Worm (Caenorhabditis elegans) whole organism, late embryonic: ENCODE measurements around the gene C23G10.1.

Experiments used
- F13H6.1 ChIP-seq: sonication (generic microtip); optimal IDR thresholded peaks from 2 replicates; lab custom pipeline; 2016; ENCODE audit warnings: missing genetic modification characterization, missing compliant biosample characterization
- K09A11.1 ChIP-seq: sonication (generic microtip); optimal IDR thresholded peaks from 2 replicates; lab custom pipeline; 2017; ENCODE audit warnings: antibody characterized with exemption, mild to moderate bottlenecking, missing genetic modification characterization, missing compliant biosample characterization; ENCODE audit not compliant: insufficient read depth
- T23F11.4 ChIP-seq: fragments of 200-800 bp; sonication (Bioruptor generic); optimal IDR thresholded peaks from 2 replicates; lab custom pipeline; 2018; ENCODE audit warnings: mild to moderate bottlenecking, missing genetic modification characterization, missing compliant biosample characterization
- ama-1 ChIP-seq: fragments of 150-350 bp; optimal IDR thresholded peaks from 2 replicates; lab custom pipeline; 2014
- ceh-14 ChIP-seq: sonication (generic microtip); optimal IDR thresholded peaks from 2 replicates; lab custom pipeline; 2016; ENCODE audit warnings: missing genotype, missing genetic modification characterization, missing compliant biosample characterization
- ceh-19 ChIP-seq: fragments of 200-800 bp; sonication (Bioruptor generic); optimal IDR thresholded peaks from 2 replicates; lab custom pipeline; 2018; ENCODE audit warnings: mild to moderate bottlenecking, missing genetic modification characterization, missing compliant biosample characterization
- ceh-24 ChIP-seq: sonication (generic microtip); optimal IDR thresholded peaks from 2 replicates; lab custom pipeline; 2016; ENCODE audit warnings: mild to moderate bottlenecking, missing genetic modification characterization, missing compliant biosample characterization
- ceh-34 ChIP-seq: sonication (generic microtip); optimal IDR thresholded peaks from 2 replicates; lab custom pipeline; 2016; ENCODE audit warnings: mild to moderate bottlenecking, missing genetic modification characterization, missing compliant biosample characterization
- ceh-45 ChIP-seq: fragments of 200-800 bp; sonication (Bioruptor generic); IDR thresholded peaks from 2 replicates; pipeline ENCODE4 v1.3.6; 2022; ENCODE audit warnings: missing genetic modification reagents, missing genetic modification characterization, missing compliant biosample characterization
- ceh-48 ChIP-seq: sonication (generic microtip); optimal IDR thresholded peaks from 2 replicates; lab custom pipeline; 2016; ENCODE audit warnings: missing genetic modification characterization, inconsistent platforms, missing compliant biosample characterization
- ceh-6 ChIP-seq: fragments of 200-800 bp; sonication (Bioruptor generic); optimal IDR thresholded peaks from 2 replicates; lab custom pipeline; 2018; ENCODE audit warnings: mild to moderate bottlenecking, missing genetic modification characterization, missing compliant biosample characterization
- ceh-9 ChIP-seq: sonication (generic microtip); optimal IDR thresholded peaks from 2 replicates; lab custom pipeline; 2016; ENCODE audit warnings: mild to moderate bottlenecking, missing genetic modification characterization, inconsistent platforms, missing compliant biosample characterization
- dmd-4 ChIP-seq: sonication (generic microtip); optimal IDR thresholded peaks from 2 replicates; lab custom pipeline; 2016; ENCODE audit warnings: borderline replicate concordance, missing genetic modification characterization, missing compliant biosample characterization
- dve-1 ChIP-seq: sonication (generic microtip); optimal IDR thresholded peaks from 2 replicates; lab custom pipeline; 2017; ENCODE audit warnings: antibody characterized with exemption, mild to moderate bottlenecking, missing genetic modification characterization, missing compliant biosample characterization
- elt-2 ChIP-seq: sonication (generic microtip); optimal IDR thresholded peaks from 2 replicates; lab custom pipeline; 2016; ENCODE audit warnings: missing genetic modification reagents, missing genetic modification characterization, missing compliant biosample characterization
- elt-4 ChIP-seq: sonication (generic microtip); optimal IDR thresholded peaks from 2 replicates; lab custom pipeline; 2016; ENCODE audit warnings: missing genetic modification characterization, missing compliant biosample characterization
- fax-1 ChIP-seq: sonication (generic microtip); optimal IDR thresholded peaks from 2 replicates; lab custom pipeline; 2016; ENCODE audit warnings: missing genotype, missing genetic modification characterization, missing compliant biosample characterization
- fkh-6 ChIP-seq: sonication (generic microtip); optimal IDR thresholded peaks from 2 replicates; lab custom pipeline; 2016; ENCODE audit warnings: missing genetic modification characterization, missing compliant biosample characterization
- hlh-13 ChIP-seq: fragments of 200-800 bp; sonication (Bioruptor generic); optimal IDR thresholded peaks from 2 replicates; lab custom pipeline; 2018; ENCODE audit warnings: mild to moderate bottlenecking, missing genetic modification characterization, missing compliant biosample characterization
- hlh-15 ChIP-seq: sonication (generic microtip); optimal IDR thresholded peaks from 2 replicates; lab custom pipeline; 2016; ENCODE audit warnings: missing genetic modification characterization, missing compliant biosample characterization
- hlh-30 ChIP-seq: sonication (generic microtip); optimal IDR thresholded peaks from 2 replicates; lab custom pipeline; 2017; ENCODE audit warnings: antibody characterized with exemption, missing genetic modification characterization, missing compliant biosample characterization; ENCODE audit not compliant: insufficient read depth
- nfya-1 ChIP-seq: sonication (generic microtip); optimal IDR thresholded peaks from 2 replicates; lab custom pipeline; 2017; ENCODE audit warnings: missing genetic modification characterization, mild to moderate bottlenecking, missing compliant biosample characterization, antibody characterized with exemption, moderate library complexity
- nhr-232 ChIP-seq: sonication (generic microtip); optimal IDR thresholded peaks from 2 replicates; lab custom pipeline; 2016; ENCODE audit warnings: missing genetic modification characterization, missing compliant biosample characterization
- npax-4 ChIP-seq: sonication (generic microtip); optimal IDR thresholded peaks from 2 replicates; lab custom pipeline; 2016; ENCODE audit warnings: missing genetic modification characterization, missing compliant biosample characterization
- pha-2 ChIP-seq: sonication (generic microtip); optimal IDR thresholded peaks from 2 replicates; lab custom pipeline; 2017; ENCODE audit warnings: mild to moderate bottlenecking, missing genetic modification characterization, missing compliant biosample characterization
- pha-4 ChIP-seq: fragments of 150-350 bp; optimal IDR thresholded peaks from 2 replicates; lab custom pipeline; 2018; ENCODE audit warnings: missing biosample characterization, missing genetic modification reagents, missing genetic modification characterization
- pros-1 ChIP-seq: fragments of 150-350 bp; optimal IDR thresholded peaks from 2 replicates; lab custom pipeline; 2014; ENCODE audit warnings: missing biosample characterization, missing genetic modification reagents, missing genetic modification characterization
- sdc-2 ChIP-seq: sonication (generic microtip); optimal IDR thresholded peaks from 2 replicates; lab custom pipeline; 2016; ENCODE audit warnings: missing genotype, missing genetic modification characterization, missing compliant biosample characterization
- sox-4 ChIP-seq: sonication (generic microtip); optimal IDR thresholded peaks from 2 replicates; lab custom pipeline; 2017; ENCODE audit warnings: mild to moderate bottlenecking, missing genetic modification characterization, inconsistent platforms, missing compliant biosample characterization
- tbx-2 ChIP-seq: sonication (generic microtip); optimal IDR thresholded peaks from 2 replicates; lab custom pipeline; 2016; ENCODE audit warnings: missing genetic modification characterization, missing compliant biosample characterization
- tbx-7 ChIP-seq: sonication (generic microtip); optimal IDR thresholded peaks from 2 replicates; lab custom pipeline; 2016; ENCODE audit warnings: missing genotype, missing genetic modification characterization, missing compliant biosample characterization
- ttx-3 ChIP-seq: sonication (generic microtip); optimal IDR thresholded peaks from 2 replicates; lab custom pipeline; 2016; ENCODE audit warnings: missing genetic modification reagents, missing genetic modification characterization, missing compliant biosample characterization
- unc-42 ChIP-seq: sonication (generic microtip); optimal IDR thresholded peaks from 2 replicates; lab custom pipeline; 2016; ENCODE audit warnings: missing genotype, missing genetic modification characterization, missing compliant biosample characterization
- unc-86 ChIP-seq: sonication (generic microtip); optimal IDR thresholded peaks from 2 replicates; lab custom pipeline; 2016; ENCODE audit warnings: missing genetic modification characterization, missing compliant biosample characterization

The C23G10.1 gene

DNA sequence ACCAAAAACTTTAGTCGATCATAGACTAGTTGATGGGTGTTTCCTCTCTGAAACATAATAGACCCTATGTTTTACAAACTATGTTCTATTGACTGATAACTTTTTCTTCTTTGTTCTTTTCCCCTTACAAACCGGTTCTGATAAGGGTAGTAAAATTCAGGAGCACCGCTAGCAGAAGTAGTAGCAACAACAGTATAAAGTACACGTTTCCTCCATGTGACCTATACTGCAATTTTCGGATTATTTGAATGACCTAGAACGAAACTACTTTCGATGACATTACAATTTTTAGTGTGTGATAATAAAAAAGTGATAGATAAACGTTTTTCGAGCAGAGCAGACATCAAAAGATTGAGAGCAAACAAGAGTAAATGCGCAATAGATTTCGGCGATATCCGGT is 28.8 kb upstream of the C23G10.1 start:
- TF ChIP-seq fkh-6 (tag; lab: Kevin White, UChicago) (no peak), tbx-7 (tag; lab: Kevin White, UChicago) (no peak), nfya-1 (no peak), ceh-34 (no peak), unc-42 (tag; lab: Kevin White, UChicago) (no peak), ceh-45 (GFP tag; lab: Robert Waterston, UW) (no peak), elt-2 (peak; percentile 20)

DNA sequence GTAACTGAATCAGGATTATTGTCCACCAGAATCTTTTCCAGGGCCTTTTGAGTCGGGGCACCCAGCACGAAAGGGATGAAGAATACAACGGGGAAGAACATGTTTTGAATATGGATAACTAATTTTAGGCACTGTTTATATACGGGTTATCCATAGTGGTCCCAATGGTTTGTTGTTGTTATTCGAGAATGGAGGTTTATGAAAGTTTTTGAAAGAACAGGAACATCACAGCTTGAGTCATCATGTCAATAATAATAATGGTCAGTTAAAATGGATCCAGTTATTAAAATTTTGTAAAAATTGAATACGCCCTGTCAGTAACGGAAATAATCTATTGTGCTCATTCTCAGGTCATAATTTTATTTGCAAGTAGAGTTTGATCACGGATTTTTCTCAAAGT is 26.0 kb upstream of the C23G10.1 start, which contains the start of gene nas-28:
Gene nas-28 (minus strand): TSS at position 101 of the 400 bp plus-strand sequence.
- no peak for TF ChIP-seq unc-42 (tag; lab: Kevin White, UChicago)
- TF ChIP-seq ceh-45 (GFP tag; lab: Robert Waterston, UW), result no peak
- TF ChIP-seq ceh-6 (GFP tag; lab: Kevin White, UChicago), result no peak
- TF ChIP-seq ceh-9, result no peak
- no peak for TF ChIP-seq pha-4 (tag; lab: Kevin White, UChicago)
- TF ChIP-seq ceh-19, result no peak
- no peak for TF ChIP-seq dve-1 (tag; lab: Kevin White, UChicago)
- TF ChIP-seq nhr-232 (tag; lab: Kevin White, UChicago), result no peak
- TF ChIP-seq hlh-13 (GFP tag; lab: Kevin White, UChicago), result no peak
- TF ChIP-seq tbx-2 (tag; lab: Kevin White, UChicago), result no peak
- no peak for TF ChIP-seq dmd-4
- no peak for TF ChIP-seq sdc-2 (tag; lab: Kevin White, UChicago)
- TF ChIP-seq pha-2 (tag; lab: Kevin White, UChicago), result no peak
- TF ChIP-seq T23F11.4 (GFP tag; lab: Kevin White, UChicago), result no peak
- TF ChIP-seq ama-1 (lab: Kevin White, UChicago), result no peak
- TF ChIP-seq hlh-15, result no peak
- no peak for TF ChIP-seq ceh-48

DNA sequence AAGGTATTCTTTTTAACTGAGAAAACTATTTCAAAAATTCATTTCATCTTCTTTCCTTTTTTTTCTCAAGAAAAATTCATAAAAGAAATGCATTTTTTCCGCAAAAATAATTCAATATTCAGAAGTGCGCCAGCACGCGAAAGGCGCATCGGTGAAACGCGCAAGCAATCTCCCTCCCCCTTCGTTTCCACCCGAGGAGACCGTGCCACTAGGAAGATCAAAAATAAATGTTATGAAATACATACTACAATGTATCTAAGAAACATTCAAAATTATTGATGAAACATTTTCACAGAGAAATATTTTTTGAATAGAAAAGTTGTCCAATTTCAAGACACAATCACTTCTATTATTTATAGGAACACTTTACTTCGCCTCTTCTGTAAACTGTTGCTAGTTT is 21.1 kb upstream of the C23G10.1 start:
- peak; percentile 9 for TF ChIP-seq unc-42 (tag; lab: Kevin White, UChicago)

DNA sequence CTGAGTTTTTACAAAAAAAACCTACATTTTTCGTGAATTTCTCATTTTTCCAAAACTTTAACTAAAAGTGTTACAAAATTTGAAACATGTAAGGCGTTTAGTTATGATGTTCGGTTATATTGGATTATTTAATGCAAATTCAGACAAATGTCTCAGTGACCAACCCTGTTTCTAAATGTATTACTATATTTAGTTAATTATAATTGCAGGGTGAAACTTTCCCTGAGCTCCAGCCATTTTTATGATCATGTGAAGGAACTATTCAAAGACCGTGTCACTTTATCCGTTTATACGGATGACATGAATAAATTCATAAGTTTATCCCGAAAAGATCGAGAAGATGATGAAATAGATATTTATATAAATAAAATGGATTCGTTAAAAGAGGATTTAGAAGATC is 18.3 kb upstream of the C23G10.1 start, which contains the start of gene C23G10.5:
Gene C23G10.5 (plus strand): TSS at position 301 of the 400 bp plus-strand sequence.
- TF ChIP-seq fax-1 (tag; lab: Kevin White, UChicago) (no peak), elt-4 (tag; lab: Kevin White, UChicago) (no peak), hlh-30 (no peak), ceh-14 (tag; lab: Kevin White, UChicago) (no peak), ceh-6 (GFP tag; lab: Kevin White, UChicago) (no peak), ceh-24 (tag; lab: Kevin White, UChicago) (no peak), pros-1 (tag; lab: Kevin White, UChicago) (no peak), F13H6.1 (tag; lab: Kevin White, UChicago) (no peak), ttx-3 (no peak), npax-4 (tag; lab: Kevin White, UChicago) (no peak), sox-4 (tag; lab: Kevin White, UChicago) (no peak)

DNA sequence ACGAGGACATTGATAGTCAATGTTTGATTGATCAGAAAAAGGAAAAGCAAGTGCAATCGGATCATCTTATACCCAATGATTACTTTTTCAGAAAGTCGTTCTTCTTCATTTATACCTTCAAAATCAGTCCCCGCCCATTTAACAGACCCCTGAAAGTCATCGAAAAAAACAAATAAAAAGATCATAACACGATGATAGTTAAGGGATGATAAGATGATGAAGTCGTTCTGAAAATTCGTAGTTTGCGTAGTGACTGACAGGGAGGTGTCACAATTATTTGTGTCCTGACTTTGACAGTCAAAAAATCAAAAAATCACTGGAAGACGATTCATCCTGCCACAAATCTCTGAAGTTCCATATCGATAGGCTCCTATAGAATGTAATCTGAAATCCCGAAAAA is 14.6 kb upstream of the C23G10.1 start, which contains the start of gene ugt-66:
Gene ugt-66 (minus strand): TSS at position 101 of the 400 bp plus-strand sequence.
- TF ChIP-seq unc-86 (tag; lab: Kevin White, UChicago) (no peak), fkh-6 (tag; lab: Kevin White, UChicago) (no peak), K09A11.1 (tag; lab: Kevin White, UChicago) (no peak), sdc-2 (tag; lab: Kevin White, UChicago) (no peak)
